Fruit fly (Drosophila melanogaster): ENCODE data around the gene Ip259.

Gene Ip259

dm6 chr2L:10387869-10388726 lies 20.1 kb upstream of the Ip259 start, which contains the start of gene da (continued):
- TF ChIP-seq Elba2 (GFP tag; optimal IDR thresholded peaks at IDR 0.05), result no peak
- TF ChIP-seq HHEX (GFP tag; optimal IDR thresholded peaks at IDR 0.05), result peak; percentile 40
- peak; percentile 58; the same call in 1 of the 3 replicates for TF ChIP-seq CG17361 (GFP tag; IDR thresholded peaks at IDR 0.05)
- no peak for TF ChIP-seq sc (optimal IDR thresholded peaks at IDR 0.05)
- TF ChIP-seq sc (GFP tag; optimal IDR thresholded peaks at IDR 0.05), result no peak
- TF ChIP-seq knrl (GFP tag; IDR thresholded peaks at IDR 0.05; ENCODE audit: partially characterized antibody), result peak; percentile 50; the same call in 1 of the 3 replicates
- TF ChIP-seq CG3847 (GFP tag; IDR thresholded peaks at IDR 0.05), result peak; percentile 15; the same call in 1 of the 2 replicates
- no peak for TF ChIP-seq CG12071 (GFP tag; optimal IDR thresholded peaks at IDR 0.05)
- peak; percentile 33; the same call in 1 of the 2 replicates for TF ChIP-seq inv (GFP tag; IDR thresholded peaks at IDR 0.05; ENCODE audit: partially characterized antibody)
- no peak for TF ChIP-seq pros (GFP tag; optimal IDR thresholded peaks at IDR 0.05)
- TF ChIP-seq CG12659 (GFP tag; optimal IDR thresholded peaks at IDR 0.05), result peak; percentile 91
- TF ChIP-seq CG9215 (GFP tag; IDR thresholded peaks at IDR 0.05), result no peak
- peak in 1 of 2 experiments; percentile 70 for TF ChIP-seq Eip74EF (GFP tag; optimal IDR thresholded peaks at IDR 0.05)
- peak; percentile 38 for TF ChIP-seq Nf-YB (GFP tag; optimal IDR thresholded peaks at IDR 0.05)
- TF ChIP-seq D (optimal IDR thresholded peaks at IDR 0.05), result no peak
- no peak for TF ChIP-seq D (GFP tag; optimal IDR thresholded peaks at IDR 0.05)
- TF ChIP-seq disco-r (GFP tag; optimal IDR thresholded peaks at IDR 0.05), result no peak
- peak; percentile 68 for TF ChIP-seq PHDP (tag; optimal IDR thresholded peaks at IDR 0.05)
- TF ChIP-seq CG10565 (GFP tag; optimal IDR thresholded peaks at IDR 0.05), result no peak
- TF ChIP-seq toy (GFP tag; IDR thresholded peaks at IDR 0.05), result no peak
- peak; percentile 64 for TF ChIP-seq CG16813 (GFP tag; IDR thresholded peaks at IDR 0.05; ENCODE audit: partially characterized antibody)
- TF ChIP-seq CG11696 (GFP tag; IDR thresholded peaks at IDR 0.05), result no peak
- no peak for TF ChIP-seq Ravus (GFP tag; IDR thresholded peaks at IDR 0.05)
- peak; percentile 31 for TF ChIP-seq nerfin-1 (tag; optimal IDR thresholded peaks at IDR 0.05)
- no peak for TF ChIP-seq Trl (optimal IDR thresholded peaks at IDR 0.05)
- TF ChIP-seq Trl (GFP tag; optimal IDR thresholded peaks at IDR 0.05), result peak; percentile 47
- TF ChIP-seq YL-1 (GFP tag; optimal IDR thresholded peaks at IDR 0.05), result peak; percentile 89
- TF ChIP-seq CG8281 (tag; optimal IDR thresholded peaks at IDR 0.05), result no peak
- TF ChIP-seq Mad (GFP tag; optimal IDR thresholded peaks at IDR 0.05), result peak; percentile 39
- TF ChIP-seq MBD-R2 (GFP tag; IDR thresholded peaks at IDR 0.05), result peak; percentile 61
- peak; percentile 30; the same call in 1 of the 2 replicates for TF ChIP-seq CG32767 (GFP tag; IDR thresholded peaks at IDR 0.05)
- peak; percentile 63 for TF ChIP-seq Hmr (GFP tag; optimal IDR thresholded peaks at IDR 0.05)
- TF ChIP-seq Hr3 (GFP tag; optimal IDR thresholded peaks at IDR 0.05), result peak; percentile 61
- TF ChIP-seq CG12391 (tag; optimal IDR thresholded peaks at IDR 0.05), result peak; percentile 83
- TF ChIP-seq pnt (GFP tag; optimal IDR thresholded peaks at IDR 0.05), result peak; percentile 26
- no peak for TF ChIP-seq CG31365 (tag; optimal IDR thresholded peaks at IDR 0.05)
- TF ChIP-seq CG1602 (GFP tag; optimal IDR thresholded peaks at IDR 0.05), result peak; percentile 36
- TF ChIP-seq twi (tag; optimal IDR thresholded peaks at IDR 0.05), result peak; percentile 43
- peak; percentile 50; the same call in 1 of the 2 replicates for TF ChIP-seq CG6272 (GFP tag; IDR thresholded peaks at IDR 0.05)
- TF ChIP-seq bcd (GFP tag; optimal IDR thresholded peaks at IDR 0.05), result peak; percentile 58
- TF ChIP-seq Fer2 (tag; optimal IDR thresholded peaks at IDR 0.05), result peak; percentile 1
- TF ChIP-seq CG7928 (GFP tag; optimal IDR thresholded peaks at IDR 0.05), result no peak
- TF ChIP-seq lilli (GFP tag; optimal IDR thresholded peaks at IDR 0.05), result peak; percentile 70
- TF ChIP-seq slp2 (GFP tag; optimal IDR thresholded peaks at IDR 0.05), result peak; percentile 36
- TF ChIP-seq CG11085 (GFP tag; IDR thresholded peaks at IDR 0.05), result no peak
- TF ChIP-seq wor (GFP tag; IDR thresholded peaks at IDR 0.05), result no peak
- peak; percentile 57 for TF ChIP-seq Antp (GFP tag; optimal IDR thresholded peaks at IDR 0.05)
- TF ChIP-seq Xrp1 (GFP tag; IDR thresholded peaks at IDR 0.05), result peak; percentile 63
- peak; percentile 49 for TF ChIP-seq onecut (GFP tag; IDR thresholded peaks at IDR 0.05)
